Fruit fly (Drosophila melanogaster) whole organism, embryonic: ENCODE measurements around the gene VhaM9.7-c.

Experiments
- Abd-B ChIP-seq: fragments of 200-800 bp; sonication (Bioruptor generic); optimal IDR thresholded peaks from 2 replicates; lab custom pipeline; 2018; ENCODE audit warnings: missing biosample characterization, mild to moderate bottlenecking, missing genetic modification characterization, moderate library complexity
- Adf1 ChIP-seq: fragments of 200-800 bp; sonication (Bioruptor generic); IDR thresholded peaks from 2 replicates; pipeline ENCODE4 v1.3.6; 2022; ENCODE audit warnings: missing biosample characterization, missing genetic modification characterization
- Asciz ChIP-seq: fragments of 200-800 bp; sonication (Bioruptor generic); optimal IDR thresholded peaks from 2 replicates; lab custom pipeline; 2017; ENCODE audit warnings: missing biosample characterization, mild to moderate bottlenecking, missing genetic modification characterization, missing genetic modification reagents
- B-H1 ChIP-seq: fragments of 200-800 bp; sonication (Bioruptor generic); IDR thresholded peaks from 3 replicates; pipeline ENCODE4 v1.3.6; 2022; ENCODE audit warnings: missing biosample characterization, missing genetic modification characterization
- CG1024 ChIP-seq: fragments of 200-800 bp; sonication (Bioruptor generic); IDR thresholded peaks from 2 replicates; pipeline ENCODE4 v1.3.6; 2022; ENCODE audit warnings: missing biosample characterization, missing genetic modification characterization
- CG11723 ChIP-seq: fragments of 200-800 bp; sonication (Bioruptor generic); optimal IDR thresholded peaks from 2 replicates; lab custom pipeline; 2017; ENCODE audit warnings: missing biosample characterization, mild to moderate bottlenecking, missing genetic modification characterization
- CG1233 ChIP-seq: fragments of 200-800 bp; sonication (Bioruptor generic); optimal IDR thresholded peaks from 4 replicates; lab custom pipeline; 2018; ENCODE audit warnings: missing biosample characterization, mild to moderate bottlenecking, missing genetic modification characterization
- CG13624 ChIP-seq: fragments of 200-800 bp; sonication (Bioruptor generic); optimal IDR thresholded peaks from 2 replicates; lab custom pipeline; 2016; ENCODE audit warnings: missing biosample characterization, missing genetic modification characterization
- CG14965 ChIP-seq: fragments of 200-800 bp; sonication (Bioruptor generic); optimal IDR thresholded peaks from 2 replicates; lab custom pipeline; 2016; ENCODE audit warnings: missing biosample characterization, missing genetic modification characterization, borderline replicate concordance
- CG15269 ChIP-seq: fragments of 200-800 bp; sonication (Bioruptor generic); optimal IDR thresholded peaks from 2 replicates; lab custom pipeline; 2018; ENCODE audit warnings: missing biosample characterization, mild to moderate bottlenecking, missing genetic modification characterization, moderate library complexity
- CG15696 ChIP-seq: fragments of 200-800 bp; sonication (Bioruptor generic); optimal IDR thresholded peaks from 2 replicates; lab custom pipeline; 2019; ENCODE audit warnings: missing biosample characterization, mild to moderate bottlenecking, missing genetic modification characterization, moderate library complexity
- CG17328 ChIP-seq: fragments of 200-800 bp; sonication (Bioruptor generic); IDR thresholded peaks from 2 replicates; pipeline ENCODE4 v1.3.6; 2022; ENCODE audit warnings: missing biosample characterization, missing genetic modification characterization
- CG17802 ChIP-seq: fragments of 200-800 bp; sonication (Bioruptor generic); optimal IDR thresholded peaks from 2 replicates; lab custom pipeline; 2018; ENCODE audit warnings: missing biosample characterization, mild to moderate bottlenecking, missing genetic modification characterization, moderate library complexity
- CG2199 ChIP-seq: fragments of 200-800 bp; sonication (Bioruptor generic); IDR thresholded peaks from 3 replicates; pipeline ENCODE4 v1.3.6; 2022; ENCODE audit warnings: missing biosample characterization, missing genetic modification characterization
- CG2875 ChIP-seq: fragments of 200-800 bp; sonication (Bioruptor generic); optimal IDR thresholded peaks from 2 replicates; lab custom pipeline; 2017; ENCODE audit warnings: missing biosample characterization, mild to moderate bottlenecking, missing genetic modification characterization, missing genetic modification reagents
- CG33213 ChIP-seq: fragments of 200-800 bp; sonication (Bioruptor generic); optimal IDR thresholded peaks from 3 replicates; lab custom pipeline; 2016; ENCODE audit warnings: missing biosample characterization, missing genetic modification characterization
- CG3995 ChIP-seq: fragments of 200-800 bp; sonication (Bioruptor generic); optimal IDR thresholded peaks from 3 replicates; lab custom pipeline; 2016; ENCODE audit warnings: missing biosample characterization, missing genetic modification characterization
- CG6175 ChIP-seq: fragments of 200-800 bp; sonication (Bioruptor generic); IDR thresholded peaks from 3 replicates; pipeline ENCODE4 v1.3.6; 2022; ENCODE audit warnings: missing biosample characterization, missing genetic modification characterization
- CG6813 ChIP-seq: fragments of 200-800 bp; sonication (Bioruptor generic); optimal IDR thresholded peaks from 2 replicates; lab custom pipeline; 2017; ENCODE audit warnings: missing biosample characterization, missing genetic modification characterization, mild to moderate bottlenecking, moderate library complexity, missing genetic modification reagents
- CG7839 ChIP-seq: fragments of 200-800 bp; sonication (Bioruptor generic); optimal IDR thresholded peaks from 3 replicates; lab custom pipeline; 2018; ENCODE audit warnings: missing biosample characterization, mild to moderate bottlenecking, missing genetic modification characterization, moderate library complexity
- CG8765 ChIP-seq: fragments of 200-800 bp; sonication (Bioruptor generic); IDR thresholded peaks from 2 replicates; pipeline ENCODE4 v1.3.6; 2022; ENCODE audit warnings: missing biosample characterization, missing genetic modification characterization
- CG9797 ChIP-seq: fragments of 200-800 bp; sonication (Bioruptor generic); optimal IDR thresholded peaks from 3 replicates; lab custom pipeline; 2018; ENCODE audit warnings: missing biosample characterization, mild to moderate bottlenecking, missing genetic modification characterization
- CG9817 ChIP-seq: fragments of 200-800 bp; sonication (Bioruptor generic); optimal IDR thresholded peaks from 2 replicates; lab custom pipeline; 2018; ENCODE audit warnings: missing biosample characterization, mild to moderate bottlenecking, missing genetic modification characterization, moderate library complexity
- CrebB ChIP-seq: fragments of 200-800 bp; sonication (Bioruptor generic); optimal IDR thresholded peaks from 3 replicates; lab custom pipeline; 2018; ENCODE audit warnings: missing biosample characterization, mild to moderate bottlenecking, missing genetic modification characterization
- Jarid2 ChIP-seq: fragments of 200-800 bp; sonication (Bioruptor generic); optimal IDR thresholded peaks from 3 replicates; lab custom pipeline; 2017; ENCODE audit warnings: mild to moderate bottlenecking, missing biosample characterization, missing genetic modification reagents, missing genetic modification characterization
- Myb ChIP-seq: fragments of 200-800 bp; sonication (Bioruptor generic); optimal IDR thresholded peaks from 2 replicates; lab custom pipeline; 2016; ENCODE audit warnings: missing biosample characterization, missing genetic modification characterization
- NC2α ChIP-seq: fragments of 200-800 bp; sonication (Bioruptor generic); optimal IDR thresholded peaks from 2 replicates; lab custom pipeline; 2016; ENCODE audit warnings: missing biosample characterization, missing genetic modification characterization
- Nf-YC ChIP-seq: fragments of 200-800 bp; optimal IDR thresholded peaks from 3 replicates; lab custom pipeline; 2019; ENCODE audit warnings: missing biosample characterization, mild to moderate bottlenecking, missing genetic modification characterization, moderate library complexity
- Pdp1 ChIP-seq, 2 experiments: fragments of 200-800 bp; sonication (Bioruptor generic); optimal IDR thresholded peaks; 3 replicates each; lab custom pipeline; 2016; ENCODE audit warnings: missing biosample characterization in 2 of 2, missing genetic modification characterization in 2 of 2, mild to moderate bottlenecking in 1 of 2, moderate library complexity in 1 of 2
- Sin3A ChIP-seq: fragments of >200 bp; optimal IDR thresholded peaks from 2 replicates; lab custom pipeline; 2018
- Stat92E ChIP-seq, 3 experiments: fragments of >200 bp in 2 of 3; fragments of 200-800 bp in 1 of 3; sonication (Bioruptor generic) in 1 of 3; optimal IDR thresholded peaks; 2 replicates each; lab custom pipeline; 2017 to 2019; ENCODE audit warnings: missing biosample characterization in 3 of 3, missing genetic modification characterization in 3 of 3, mild to moderate bottlenecking in 1 of 3, moderate library complexity in 1 of 3
- ash1 ChIP-seq: fragments of 200-800 bp; sonication (Bioruptor generic); optimal IDR thresholded peaks from 2 replicates; lab custom pipeline; 2018; ENCODE audit warnings: missing biosample characterization, mild to moderate bottlenecking, missing genetic modification characterization
- ato ChIP-seq: fragments of 200-800 bp; sonication (Bioruptor generic); IDR thresholded peaks from 2 replicates; pipeline ENCODE4 v1.3.6; 2022; ENCODE audit warnings: missing biosample characterization, missing genetic modification characterization; ENCODE audit not compliant: partially characterized antibody
- bab2 ChIP-seq: fragments of 200-800 bp; sonication (Bioruptor generic); optimal IDR thresholded peaks from 2 replicates; lab custom pipeline; 2016; ENCODE audit warnings: missing biosample characterization, missing genetic modification characterization
- chinmo ChIP-seq: fragments of 200-800 bp; sonication (Bioruptor generic); IDR thresholded peaks from 4 replicates; pipeline ENCODE4 v1.3.6; 2022; ENCODE audit warnings: missing biosample characterization, missing genetic modification characterization; ENCODE audit not compliant: partially characterized antibody
- ci ChIP-seq: fragments of 200-800 bp; sonication (Bioruptor generic); IDR thresholded peaks from 3 replicates; pipeline ENCODE4 v1.3.6; 2022; ENCODE audit warnings: missing biosample characterization, missing genetic modification characterization
- dan ChIP-seq: fragments of 200-800 bp; sonication (Bioruptor generic); IDR thresholded peaks from 2 replicates; pipeline ENCODE4 v1.3.6; 2022; ENCODE audit warnings: missing biosample characterization, missing genetic modification characterization
- disco-r ChIP-seq: fragments of 200-800 bp; sonication (Bioruptor generic); optimal IDR thresholded peaks from 2 replicates; lab custom pipeline; 2016; ENCODE audit warnings: missing biosample characterization, missing genetic modification characterization
- eve ChIP-seq, 2 experiments: fragments of >200 bp; optimal IDR thresholded peaks; 2 replicates each; lab custom pipeline; 2017; ENCODE audit warnings: missing biosample characterization in 2 of 2, missing genetic modification characterization in 2 of 2
- fd96Cb ChIP-seq: fragments of 200-800 bp; sonication (Bioruptor generic); optimal IDR thresholded peaks from 2 replicates; lab custom pipeline; 2018; ENCODE audit warnings: missing biosample characterization, mild to moderate bottlenecking, missing genetic modification characterization, moderate library complexity
- gro ChIP-seq: fragments of 200-800 bp; sonication (Bioruptor generic); optimal IDR thresholded peaks from 2 replicates; lab custom pipeline; 2016; ENCODE audit warnings: missing biosample characterization, missing genetic modification characterization
- hb ChIP-seq: fragments of 200-800 bp; sonication (Bioruptor generic); IDR thresholded peaks from 3 replicates; pipeline ENCODE4 v1.3.6; 2022; ENCODE audit warnings: missing biosample characterization, missing genetic modification characterization; ENCODE audit not compliant: partially characterized antibody
- her ChIP-seq: fragments of 200-800 bp; sonication (Bioruptor generic); optimal IDR thresholded peaks from 2 replicates; lab custom pipeline; 2016; ENCODE audit warnings: missing biosample characterization, missing genetic modification characterization
- lab ChIP-seq: fragments of 200-800 bp; sonication (Bioruptor generic); optimal IDR thresholded peaks from 3 replicates; lab custom pipeline; 2017; ENCODE audit warnings: missing biosample characterization, missing genetic modification characterization, mild to moderate bottlenecking, moderate library complexity, missing genetic modification reagents
- lmd ChIP-seq: fragments of 200-800 bp; sonication (Bioruptor generic); IDR thresholded peaks from 2 replicates; pipeline ENCODE4 v1.3.6; 2022; ENCODE audit warnings: missing biosample characterization, missing genetic modification characterization
- oc ChIP-seq: fragments of 200-800 bp; sonication (Bioruptor generic); optimal IDR thresholded peaks from 2 replicates; lab custom pipeline; 2018; ENCODE audit warnings: missing biosample characterization, mild to moderate bottlenecking, missing genetic modification characterization, moderate library complexity
- pb ChIP-seq: fragments of 200-800 bp; sonication (Bioruptor generic); optimal IDR thresholded peaks from 3 replicates; lab custom pipeline; 2016; ENCODE audit warnings: missing biosample characterization, missing genetic modification characterization
- rib ChIP-seq: fragments of 200-800 bp; sonication (Bioruptor generic); IDR thresholded peaks from 2 replicates; pipeline ENCODE4 v1.3.6; 2022; ENCODE audit warnings: missing biosample characterization, missing genetic modification characterization
- slou ChIP-seq: fragments of 200-800 bp; sonication (Bioruptor generic); optimal IDR thresholded peaks from 3 replicates; lab custom pipeline; 2016; ENCODE audit warnings: missing biosample characterization, missing genetic modification characterization

VhaM9.7-c gene

DNA sequence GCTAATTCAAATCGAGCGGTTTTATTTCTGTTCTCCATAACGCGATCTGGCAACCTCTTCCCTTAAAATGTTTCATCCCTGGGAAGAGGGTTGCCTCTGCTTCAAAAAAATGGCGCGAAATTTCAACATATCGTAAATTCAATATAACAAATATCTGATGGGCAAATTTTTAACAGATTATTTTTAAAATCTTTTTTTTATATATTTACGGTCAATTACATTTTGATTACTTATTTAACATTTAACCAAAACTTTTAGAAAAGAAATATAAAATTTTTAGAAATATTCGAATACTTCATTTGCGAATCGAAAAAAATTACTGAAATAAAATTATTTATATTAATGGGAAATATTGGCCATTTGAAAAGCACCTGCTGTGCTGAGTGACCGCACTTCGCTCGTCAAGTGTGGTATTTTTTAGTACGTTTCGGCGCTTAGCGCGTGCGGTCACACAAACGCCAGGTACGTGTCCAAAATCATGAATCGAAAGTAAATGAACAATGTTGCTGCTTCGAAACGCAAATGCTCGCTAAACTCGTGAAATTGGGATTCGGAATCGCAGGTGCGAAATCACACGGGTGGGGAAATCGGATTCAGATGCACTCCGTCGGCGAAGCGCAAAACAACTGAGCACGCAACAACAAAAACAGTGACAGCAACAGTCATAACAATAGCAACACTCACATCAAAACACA lies 16.6 kb downstream of the VhaM9.7-c start, which contains the start of gene Ero1L (continued):
- TF ChIP-seq CG1024 (GFP tag; lab: Robert Waterston, UW) (no peak), bab2 (GFP tag; lab: Kevin White, UChicago) (no peak), disco-r (GFP tag; lab: Kevin White, UChicago) (no peak), eve (GFP tag; optimal IDR thresholded peaks at IDR 0.05; lab: Kevin White, UChicago) (no peak), lmd (GFP tag; lab: Robert Waterston, UW) (no peak), Adf1 (GFP tag; lab: Robert Waterston, UW) (peak; percentile 43; the same call in 1 of the 2 replicates), CG6813 (GFP tag; lab: Kevin White, UChicago) (no peak), CG7839 (tag; lab: Kevin White, UChicago) (no peak), Stat92E (GFP tag; optimal IDR thresholded peaks at IDR 0.05; lab: Kevin White, UChicago) (peak in 1 of 3 experiments; percentile 24), CrebB (tag; lab: Kevin White, UChicago) (no peak), gro (GFP tag; lab: Kevin White, UChicago) (no peak), hb (no peak), Asciz (no peak), rib (GFP tag; lab: Robert Waterston, UW) (peak; percentile 52; the same call in 1 of the 2 replicates), dan (no peak), CG1233 (GFP tag; lab: Kevin White, UChicago) (no peak), Pdp1 (GFP tag; optimal IDR thresholded peaks at IDR 0.05; lab: Kevin White, UChicago) (no peak), lab (GFP tag; lab: Kevin White, UChicago) (peak; percentile 67), ci (GFP tag; lab: Robert Waterston, UW) (peak; percentile 72; the same call in 2 of the 3 replicates), Abd-B (GFP tag; lab: Kevin White, UChicago) (peak; percentile 51), CG9797 (GFP tag; lab: Kevin White, UChicago) (peak; percentile 94), fd96Cb (tag; lab: Kevin White, UChicago) (peak; percentile 14), CG17328 (no peak; the same call in 1 of the 2 replicates), her (GFP tag; lab: Kevin White, UChicago) (peak; percentile 27), oc (tag; lab: Kevin White, UChicago) (no peak), CG8765 (GFP tag; lab: Robert Waterston, UW) (no peak), CG15696 (tag; lab: Kevin White, UChicago) (peak; percentile 41), Nf-YC (peak; percentile 60), Sin3A (lab: Kevin White, UChicago) (peak; percentile 41), CG11723 (GFP tag; lab: Kevin White, UChicago) (no peak), CG13624 (GFP tag; lab: Kevin White, UChicago) (no peak), CG33213 (GFP tag; lab: Kevin White, UChicago) (peak; percentile 6), B-H1 (GFP tag; lab: Robert Waterston, UW) (no peak), Jarid2 (GFP tag; lab: Kevin White, UChicago) (no peak), pb (GFP tag; lab: Kevin White, UChicago) (no peak), CG3995 (GFP tag; lab: Kevin White, UChicago) (peak; percentile 21), CG2199 (GFP tag; lab: Robert Waterston, UW) (peak; percentile 65; the same call in 1 of the 3 replicates), NC2α (GFP tag; lab: Kevin White, UChicago) (no peak), chinmo (peak; percentile 48; the same call in 1 of the 4 replicates), CG15269 (tag; lab: Kevin White, UChicago) (no peak), CG2875 (GFP tag; lab: Kevin White, UChicago) (no peak), CG6175 (GFP tag; lab: Robert Waterston, UW) (no peak), Myb (GFP tag; lab: Kevin White, UChicago) (peak; percentile 93), ash1 (GFP tag; lab: Kevin White, UChicago) (no peak), CG9817 (tag; lab: Kevin White, UChicago) (no peak), ato (0 out of 2 replicates have a peak, but pooled peaks have one; percentile 50), CG14965 (GFP tag; lab: Kevin White, UChicago) (no peak), CG17802 (tag; lab: Kevin White, UChicago) (no peak), slou (GFP tag; lab: Kevin White, UChicago) (no peak)
